Fruit fly (Drosophila melanogaster) whole organism, prepupa: ENCODE data around the gene Inx6.
A peak's percentile ranks its signal among the peaks of the same experiment; 100 is the strongest.

ENCODE experiments used
- Blimp-1 ChIP-seq: fragments of 200-800 bp; sonication (Bioruptor generic); optimal IDR thresholded peaks from 3 replicates; lab custom pipeline; 2017; ENCODE audit warnings: missing biosample characterization, missing genetic modification characterization, mild to moderate bottlenecking, moderate library complexity, missing genetic modification reagents
- CG1621 ChIP-seq: fragments of 200-800 bp; sonication (Bioruptor generic); optimal IDR thresholded peaks from 3 replicates; lab custom pipeline; 2018; ENCODE audit warnings: missing biosample characterization, mild to moderate bottlenecking, missing genetic modification characterization
- CG31627 ChIP-seq: fragments of 200-800 bp; sonication (Bioruptor generic); optimal IDR thresholded peaks from 3 replicates; lab custom pipeline; 2016; ENCODE audit warnings: missing biosample characterization, missing genetic modification characterization
- CG32006 ChIP-seq: fragments of 200-800 bp; sonication (Bioruptor generic); optimal IDR thresholded peaks from 3 replicates; lab custom pipeline; 2017; ENCODE audit warnings: missing biosample characterization, mild to moderate bottlenecking, missing genetic modification characterization
- CG34406 ChIP-seq: fragments of 200-800 bp; sonication (Bioruptor generic); optimal IDR thresholded peaks from 3 replicates; lab custom pipeline; 2016; ENCODE audit warnings: missing biosample characterization, missing genetic modification characterization
- CG3919 ChIP-seq: fragments of 200-800 bp; sonication (Bioruptor generic); optimal IDR thresholded peaks from 3 replicates; lab custom pipeline; 2016; ENCODE audit warnings: missing biosample characterization, missing genetic modification characterization
- CG4318 ChIP-seq: fragments of 200-800 bp; sonication (Bioruptor generic); optimal IDR thresholded peaks from 3 replicates; lab custom pipeline; 2017; ENCODE audit warnings: missing biosample characterization, mild to moderate bottlenecking, missing genetic modification characterization
- CG6163 ChIP-seq: fragments of 200-800 bp; sonication (Bioruptor generic); IDR thresholded peaks from 3 replicates; pipeline ENCODE4 v1.3.6; 2022; ENCODE audit warnings: missing biosample characterization, missing genetic modification characterization
- CG6792 ChIP-seq: fragments of 200-800 bp; sonication (Bioruptor generic); optimal IDR thresholded peaks from 3 replicates; lab custom pipeline; 2016; ENCODE audit warnings: missing biosample characterization, missing genetic modification characterization
- CG6808 ChIP-seq: fragments of 200-800 bp; sonication (Bioruptor generic); optimal IDR thresholded peaks from 3 replicates; lab custom pipeline; 2017; ENCODE audit warnings: missing biosample characterization, missing genetic modification characterization, mild to moderate bottlenecking, moderate library complexity, missing genetic modification reagents
- CG6854 ChIP-seq: fragments of 200-800 bp; sonication (Bioruptor generic); optimal IDR thresholded peaks from 2 replicates; lab custom pipeline; 2017; ENCODE audit warnings: missing biosample characterization, mild to moderate bottlenecking, missing genetic modification characterization
- CG7368 ChIP-seq: fragments of 200-800 bp; sonication (Bioruptor generic); optimal IDR thresholded peaks from 3 replicates; lab custom pipeline; 2016; ENCODE audit warnings: missing biosample characterization, missing genetic modification characterization
- CG8319 ChIP-seq: fragments of 200-800 bp; sonication (Bioruptor generic); optimal IDR thresholded peaks from 3 replicates; lab custom pipeline; 2016; ENCODE audit warnings: missing biosample characterization, missing genetic modification characterization
- CG8632 ChIP-seq: fragments of 200-800 bp; sonication (Bioruptor generic); optimal IDR thresholded peaks from 3 replicates; lab custom pipeline; 2016; ENCODE audit warnings: missing biosample characterization, missing genetic modification characterization
- CG9139 ChIP-seq: fragments of 200-800 bp; sonication (Bioruptor generic); optimal IDR thresholded peaks from 3 replicates; lab custom pipeline; 2017; ENCODE audit warnings: missing biosample characterization, mild to moderate bottlenecking, missing genetic modification characterization
- Eip78C ChIP-seq: fragments of 200-800 bp; sonication (Bioruptor generic); peaks from one replicate; lab custom pipeline; 2016; ENCODE audit warnings: missing biosample characterization, missing genetic modification characterization
- Gug ChIP-seq: fragments of 200-800 bp; sonication (Bioruptor generic); IDR thresholded peaks from 2 replicates; pipeline ENCODE4 v1.3.6; 2022; ENCODE audit warnings: missing biosample characterization, missing genetic modification characterization
- Hr38 ChIP-seq: sonication (Bioruptor generic); optimal IDR thresholded peaks from 2 replicates; lab custom pipeline; 2016; ENCODE audit warnings: missing biosample characterization, missing genetic modification characterization
- Hr39 ChIP-seq: fragments of 200-800 bp; sonication (Bioruptor generic); optimal IDR thresholded peaks from 2 replicates; lab custom pipeline; 2016; ENCODE audit warnings: missing biosample characterization, missing genetic modification characterization
- Hr4 ChIP-seq: fragments of 200-800 bp; sonication (Bioruptor generic); optimal IDR thresholded peaks from 3 replicates; lab custom pipeline; 2016; ENCODE audit warnings: missing biosample characterization, missing genetic modification characterization
- Smox ChIP-seq: fragments of 200-800 bp; sonication (Bioruptor generic); optimal IDR thresholded peaks from 3 replicates; lab custom pipeline; 2016; ENCODE audit warnings: missing biosample characterization, missing genetic modification characterization
- Sox102F ChIP-seq: fragments of 200-800 bp; sonication (Bioruptor generic); optimal IDR thresholded peaks from 2 replicates; lab custom pipeline; 2016; ENCODE audit warnings: missing biosample characterization, mild to moderate bottlenecking, missing genetic modification characterization
- Sox14 ChIP-seq: fragments of 200-800 bp; sonication (Bioruptor generic); optimal IDR thresholded peaks from 3 replicates; lab custom pipeline; 2016; ENCODE audit warnings: missing biosample characterization, missing genetic modification characterization
- dac ChIP-seq: fragments of 200-800 bp; sonication (Bioruptor generic); optimal IDR thresholded peaks from 2 replicates; lab custom pipeline; 2017; ENCODE audit warnings: missing biosample characterization, mild to moderate bottlenecking, missing genetic modification characterization
- dsx ChIP-seq: fragments of 200-800 bp; optimal IDR thresholded peaks from 3 replicates; lab custom pipeline; 2019; ENCODE audit warnings: missing biosample characterization, mild to moderate bottlenecking, missing genetic modification characterization, moderate library complexity; ENCODE audit not compliant: poor library complexity, severe bottlenecking
- eg ChIP-seq: fragments of 200-800 bp; sonication (Bioruptor generic); IDR thresholded peaks from 3 replicates; pipeline ENCODE4 v1.3.6; 2022; ENCODE audit warnings: missing biosample characterization, missing genetic modification characterization
- esn ChIP-seq: fragments of 200-800 bp; sonication (Bioruptor generic); optimal IDR thresholded peaks from 2 replicates; lab custom pipeline; 2016; ENCODE audit warnings: missing biosample characterization, mild to moderate bottlenecking, missing genetic modification characterization, moderate library complexity
- fd85E ChIP-seq: fragments of 200-800 bp; sonication (Bioruptor generic); optimal IDR thresholded peaks from 3 replicates; lab custom pipeline; 2016; ENCODE audit warnings: missing biosample characterization, missing genetic modification characterization
- fkh ChIP-seq: fragments of 200-800 bp; sonication (Bioruptor generic); optimal IDR thresholded peaks from 3 replicates; lab custom pipeline; 2017; ENCODE audit warnings: missing biosample characterization, mild to moderate bottlenecking, missing genetic modification characterization, moderate library complexity
- lz ChIP-seq: fragments of 200-800 bp; sonication (Bioruptor generic); optimal IDR thresholded peaks from 3 replicates; lab custom pipeline; 2016; ENCODE audit warnings: missing biosample characterization, missing genetic modification characterization
- net ChIP-seq: fragments of 200-800 bp; sonication (Bioruptor generic); optimal IDR thresholded peaks from 3 replicates; lab custom pipeline; 2016; ENCODE audit warnings: missing biosample characterization, missing genetic modification characterization
- pdm3 ChIP-seq: fragments of 200-800 bp; sonication (Bioruptor generic); optimal IDR thresholded peaks from 3 replicates; lab custom pipeline; 2016; ENCODE audit warnings: missing biosample characterization, missing genetic modification characterization
- salr ChIP-seq, 2 experiments: fragments of 200-800 bp; sonication (Bioruptor generic); optimal IDR thresholded peaks; 3 replicates each; lab custom pipeline; 2016 to 2018; ENCODE audit warnings: missing biosample characterization in 2 of 2, missing genetic modification characterization in 2 of 2, mild to moderate bottlenecking in 1 of 2
- ss ChIP-seq, 2 experiments: fragments of 200-800 bp; sonication (Bioruptor generic); optimal IDR thresholded peaks; 2 replicates in 1 of 2; 3 replicates in 1 of 2; lab custom pipeline; 2017 to 2018; ENCODE audit warnings: mild to moderate bottlenecking in 2 of 2, missing biosample characterization in 2 of 2, missing genetic modification characterization in 2 of 2, moderate library complexity in 1 of 2
- svp ChIP-seq: fragments of 200-800 bp; sonication (Bioruptor generic); peaks from one replicate; lab custom pipeline; 2016; ENCODE audit warnings: missing biosample characterization, missing genetic modification characterization

Gene Inx6

DNA sequence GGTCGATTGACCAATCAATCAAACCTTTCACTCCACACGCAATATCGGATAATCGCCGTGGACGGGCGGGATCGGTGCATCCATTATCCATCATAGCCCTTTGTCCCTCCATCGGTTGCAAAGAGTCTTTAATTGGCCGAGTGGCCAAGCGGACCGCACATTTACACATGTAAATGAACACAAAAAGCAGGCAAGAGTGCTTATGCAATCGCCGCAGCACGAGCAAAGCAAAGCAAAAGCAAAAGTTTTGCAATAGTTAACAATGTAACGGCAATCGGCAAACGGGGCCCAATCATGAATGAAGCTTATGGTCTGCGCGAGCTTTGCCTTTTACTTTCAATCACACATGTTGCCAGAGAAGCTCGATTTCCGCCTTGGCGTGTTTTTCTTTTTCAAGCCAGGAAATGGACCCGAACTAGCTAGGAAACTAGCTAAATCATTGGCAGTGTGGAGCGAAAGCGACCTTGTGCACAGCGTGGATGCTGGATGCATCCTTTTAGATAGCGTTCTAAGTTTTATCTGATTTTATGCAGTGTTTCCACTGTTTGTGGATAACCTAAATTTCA is 26.2 kb downstream of the Inx6 start:
- TF ChIP-seq dsx (peak; percentile 54), CG6854 (GFP tag; lab: Kevin White, UChicago) (no peak), Blimp-1 (GFP tag; lab: Kevin White, UChicago) (peak; percentile 87), net (GFP tag; lab: Kevin White, UChicago) (no peak), ss (GFP tag; optimal IDR thresholded peaks at IDR 0.05; lab: Kevin White, UChicago) (peak in 1 of 2 experiments; percentile 22)
- TF ChIP-seq, all 60 proteins: peak for 3

DNA sequence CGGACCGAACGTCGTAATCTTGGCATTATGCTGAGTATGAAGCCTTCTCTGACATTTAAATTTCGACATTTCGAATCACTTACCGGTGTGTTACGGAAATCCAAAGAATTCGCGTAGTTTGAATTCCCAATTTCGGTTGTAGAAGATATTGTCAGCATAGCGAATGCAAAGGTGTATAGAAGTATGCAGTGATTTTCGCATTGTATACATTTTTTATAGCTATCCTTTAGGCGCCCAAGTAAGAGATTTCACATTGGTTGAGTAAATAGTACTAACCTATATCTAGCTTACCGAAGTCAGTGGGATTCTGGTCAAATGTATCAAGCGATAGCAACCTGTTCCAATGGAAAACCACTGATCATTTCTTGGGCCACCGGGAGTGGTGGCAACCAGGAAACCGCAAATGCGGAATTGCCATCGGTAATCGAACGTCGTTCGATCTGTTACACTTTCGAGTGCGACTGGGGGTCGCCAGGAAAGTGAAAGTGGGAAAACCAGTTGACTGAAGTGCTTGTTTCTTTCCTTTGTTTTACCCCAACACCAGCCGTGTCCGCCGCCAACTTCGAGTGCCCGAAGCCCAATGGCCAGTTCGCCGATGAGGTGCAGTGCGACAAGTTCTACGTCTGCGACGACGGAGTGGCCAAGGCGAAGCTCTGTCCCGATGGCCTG is 28.9 kb downstream of the Inx6 start:
- peak; percentile 43 for TF ChIP-seq Eip78C
- TF ChIP-seq CG6792 (GFP tag; lab: Kevin White, UChicago): no peak
- no peak for TF ChIP-seq dac (GFP tag; lab: Kevin White, UChicago)
- no peak for TF ChIP-seq fkh
- TF ChIP-seq CG34406 (GFP tag; lab: Kevin White, UChicago): no peak
- no peak for TF ChIP-seq CG9139 (GFP tag; lab: Kevin White, UChicago)
- TF ChIP-seq Blimp-1 (GFP tag; lab: Kevin White, UChicago): peak; percentile 84
- TF ChIP-seq svp (GFP tag; lab: Kevin White, UChicago): no peak
- TF ChIP-seq Hr4 (GFP tag; lab: Kevin White, UChicago): no peak
- no peak for TF ChIP-seq CG6808 (GFP tag; lab: Kevin White, UChicago)
- TF ChIP-seq CG8632 (GFP tag; lab: Kevin White, UChicago): no peak

DNA sequence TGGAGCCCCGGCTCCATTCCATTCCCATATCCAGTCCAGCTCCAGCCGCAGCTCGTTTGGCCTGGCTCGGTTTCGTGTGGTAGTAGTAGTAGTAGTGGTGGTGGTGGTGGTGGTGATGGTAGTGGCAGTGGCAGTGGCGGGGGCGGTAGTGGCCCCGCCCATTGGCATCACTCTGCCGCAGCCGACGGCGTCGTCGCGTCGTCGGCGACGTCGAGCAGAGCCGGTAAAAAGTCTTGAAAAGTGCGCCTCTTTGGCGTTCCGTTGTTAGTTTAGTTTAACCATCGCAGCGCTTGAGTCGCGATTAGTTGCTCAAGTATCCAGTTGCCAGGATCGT is 30.0 kb downstream of the Inx6 start, which contains the start of gene obst-A:
Gene obst-A (plus strand): TSS at position 248 of the 334 bp plus-strand sequence.
- TF ChIP-seq lz (GFP tag; lab: Kevin White, UChicago) (no peak), eg (GFP tag; lab: Robert Waterston, UW) (0 out of 3 replicates have a peak, but pooled peaks have one; percentile 32), Sox102F (GFP tag; lab: Kevin White, UChicago) (no peak), CG6163 (GFP tag; lab: Robert Waterston, UW) (0 out of 3 replicates have a peak, but pooled peaks have one; percentile 22), ss (GFP tag; optimal IDR thresholded peaks at IDR 0.05; lab: Kevin White, UChicago) (no peak)

DNA sequence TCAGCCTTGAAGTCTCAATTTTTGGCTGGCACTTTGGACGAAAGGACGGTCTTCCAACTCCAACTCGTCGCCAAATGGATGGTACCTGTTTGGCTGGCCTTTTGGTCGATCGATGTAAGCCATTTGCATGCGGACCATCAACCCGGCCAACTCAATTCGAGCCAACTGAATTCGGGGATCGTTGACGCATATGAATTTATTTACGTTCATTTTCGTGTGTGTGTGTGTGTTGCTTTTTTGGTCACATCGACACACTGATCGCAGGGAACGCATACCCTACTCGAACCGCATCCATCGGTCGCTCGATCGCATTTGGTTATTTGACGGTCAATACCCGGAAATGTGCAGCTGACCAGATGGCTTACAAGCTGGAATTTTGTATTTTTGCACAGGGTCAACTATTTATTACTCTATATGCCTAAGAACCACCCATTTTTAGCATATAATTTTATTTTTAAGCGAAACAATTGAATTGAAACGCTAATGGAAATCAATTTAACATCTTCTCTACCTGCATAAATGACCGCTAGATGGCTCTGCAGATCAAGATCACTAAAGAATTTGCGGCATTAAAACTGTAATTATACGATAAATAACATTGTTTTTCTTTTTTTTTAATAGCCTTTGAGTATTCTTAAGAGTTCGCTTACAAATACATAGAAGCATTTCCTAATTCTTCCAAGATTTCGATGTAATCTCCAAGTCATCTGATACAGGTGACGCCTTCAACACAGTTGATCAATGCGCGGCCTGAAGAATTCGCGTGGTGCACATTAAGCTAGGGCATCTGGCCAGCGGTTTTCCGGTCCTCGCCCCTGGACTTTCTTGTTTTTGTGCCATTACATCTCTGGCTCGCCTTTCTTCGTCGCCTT is 30.6 kb downstream of the Inx6 start:
- TF ChIP-seq Eip78C: peak; percentile 76
- no peak for TF ChIP-seq dac (GFP tag; lab: Kevin White, UChicago)
- peak; percentile 21 for TF ChIP-seq Smox (GFP tag; lab: Kevin White, UChicago)
- TF ChIP-seq svp (GFP tag; lab: Kevin White, UChicago): peak; percentile 49
- TF ChIP-seq CG32006: peak; percentile 29
- no peak for TF ChIP-seq ss (GFP tag; optimal IDR thresholded peaks at IDR 0.05; lab: Kevin White, UChicago)
- TF ChIP-seq esn (GFP tag; lab: Kevin White, UChicago): peak; percentile 33
- TF ChIP-seq CG8319: no peak

DNA sequence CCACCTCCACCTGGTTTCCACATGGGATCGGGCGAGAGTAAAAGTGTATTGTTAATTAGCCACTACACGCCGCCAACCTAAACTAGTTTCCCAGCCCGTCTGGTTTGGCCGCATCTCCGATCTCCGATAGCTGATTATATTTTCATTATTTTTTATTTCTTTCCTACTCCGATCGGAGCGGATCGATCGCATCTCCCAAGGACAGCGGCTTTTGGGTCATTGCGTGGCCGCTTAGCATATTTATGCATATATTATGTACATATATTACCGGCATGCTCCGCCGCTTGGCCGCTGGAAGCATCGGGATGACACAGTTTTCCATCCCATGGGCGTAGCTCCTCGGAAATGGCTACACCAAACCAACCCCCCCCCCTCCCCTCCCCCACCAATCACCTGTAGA is 31.7 kb downstream of the Inx6 start:
- TF ChIP-seq ss (GFP tag; optimal IDR thresholded peaks at IDR 0.05; lab: Kevin White, UChicago) (peak in 1 of 2 experiments; percentile 46), CG1621 (tag; lab: Kevin White, UChicago) (no peak)

DNA sequence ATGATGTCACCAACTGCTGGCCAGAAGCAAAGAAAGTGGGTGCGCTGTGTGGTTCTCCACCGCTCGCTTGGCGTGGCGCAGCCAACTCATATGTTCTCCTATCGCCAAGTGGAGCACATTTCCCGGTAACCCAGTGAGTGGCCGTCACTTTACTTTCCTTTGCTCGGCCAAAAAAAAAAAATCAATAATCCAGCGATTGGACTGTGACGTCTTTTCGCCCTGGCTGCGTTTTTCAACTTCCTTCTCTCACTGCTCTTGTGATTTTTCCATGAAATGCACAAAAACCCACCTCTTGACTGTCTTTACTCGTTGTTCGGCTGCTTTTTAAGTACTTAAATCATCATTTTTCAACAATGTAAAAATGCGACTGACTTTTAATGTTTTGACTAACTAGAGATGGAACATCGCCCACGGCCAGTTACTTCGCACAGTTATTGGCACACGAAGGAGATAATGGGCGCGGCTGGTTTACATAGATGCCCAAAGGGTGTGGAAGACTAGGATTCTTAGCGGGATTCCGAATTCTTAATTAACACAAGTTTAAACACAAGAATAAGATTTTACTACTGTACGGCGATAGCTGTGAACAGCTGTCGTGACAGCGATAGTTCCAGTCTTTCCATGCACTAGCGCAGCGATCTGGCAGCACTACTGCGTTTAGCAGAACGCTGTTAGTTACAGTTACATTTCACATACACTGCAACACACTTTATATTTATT is 33.6 kb downstream of the Inx6 start, which contains the start of gene sw:
Gene sw (minus strand): TSS at position 589 of the 720 bp plus-strand sequence.
- TF ChIP-seq Sox14 (peak; percentile 51), CG7368 (GFP tag; lab: Kevin White, UChicago) (no peak), CG6854 (GFP tag; lab: Kevin White, UChicago) (no peak), Hr38 (GFP tag; lab: Kevin White, UChicago) (no peak), CG4318 (GFP tag; lab: Kevin White, UChicago) (peak; percentile 2), fd85E (GFP tag; lab: Kevin White, UChicago) (no peak), salr (GFP tag; optimal IDR thresholded peaks at IDR 0.05; lab: Kevin White, UChicago) (no peak), CG8319 (no peak), pdm3 (peak; percentile 42), Hr39 (GFP tag; lab: Kevin White, UChicago) (peak; percentile 70), Gug (0 out of 2 replicates have a peak, but pooled peaks have one; percentile 16), svp (GFP tag; lab: Kevin White, UChicago) (peak; percentile 81), Hr4 (GFP tag; lab: Kevin White, UChicago) (peak; percentile 31), CG3919 (peak; percentile 38), Blimp-1 (GFP tag; lab: Kevin White, UChicago) (no peak), CG31627 (GFP tag; lab: Kevin White, UChicago) (peak; percentile 40), Eip78C (peak; percentile 76), fkh (no peak), CG6163 (GFP tag; lab: Robert Waterston, UW) (no peak)
